Worm (Caenorhabditis elegans) whole organism, mixed stage, embryonic: ENCODE data around the gene B0252.11.

Source experiments
- M03D4.4 ChIP-seq: sonication (generic microtip); optimal IDR thresholded peaks from 2 replicates; lab custom pipeline; 2017; ENCODE audit warnings: mild to moderate bottlenecking, missing genetic modification characterization, missing compliant biosample characterization
- bed-3 ChIP-seq: fragments of 200-800 bp; sonication (Bioruptor generic); optimal IDR thresholded peaks from 3 replicates; lab custom pipeline; 2018; ENCODE audit warnings: mild to moderate bottlenecking, missing genetic modification characterization, moderate library complexity, missing compliant biosample characterization
- blmp-1 ChIP-seq: fragments of 150-350 bp; optimal IDR thresholded peaks from 2 replicates; lab custom pipeline; 2014; ENCODE audit warnings: missing biosample characterization, missing genetic modification characterization
- ceh-39 ChIP-seq: fragments of 150-350 bp; optimal IDR thresholded peaks from 2 replicates; lab custom pipeline; 2014; ENCODE audit warnings: missing biosample characterization, missing genetic modification characterization
- ceh-43 ChIP-seq: fragments of 200-800 bp; sonication (Bioruptor generic); optimal IDR thresholded peaks from 2 replicates; lab custom pipeline; 2018; ENCODE audit warnings: mild to moderate bottlenecking, missing genetic modification characterization, moderate library complexity, missing compliant biosample characterization
- ceh-83 ChIP-seq: fragments of 200-800 bp; sonication (Bioruptor generic); optimal IDR thresholded peaks from 2 replicates; lab custom pipeline; 2018; ENCODE audit warnings: mild to moderate bottlenecking, missing genetic modification characterization, missing compliant biosample characterization
- ces-1 ChIP-seq: fragments of 150-350 bp; optimal IDR thresholded peaks from 2 replicates; lab custom pipeline; 2014; ENCODE audit warnings: missing biosample characterization, missing genetic modification reagents, missing genetic modification characterization
- cnd-1 ChIP-seq: fragments of 200-800 bp; sonication (Bioruptor generic); optimal IDR thresholded peaks from 2 replicates; lab custom pipeline; 2018; ENCODE audit warnings: mild to moderate bottlenecking, missing genetic modification characterization, missing compliant biosample characterization
- drap-1 ChIP-seq: fragments of 200-800 bp; sonication (Bioruptor generic); optimal IDR thresholded peaks from 3 replicates; lab custom pipeline; 2018; ENCODE audit warnings: mild to moderate bottlenecking, missing genetic modification characterization, missing compliant biosample characterization
- elt-1 ChIP-seq: sonication (generic microtip); optimal IDR thresholded peaks from 2 replicates; lab custom pipeline; 2017; ENCODE audit warnings: missing genetic modification characterization, mild to moderate bottlenecking, missing compliant biosample characterization, antibody characterized with exemption, moderate library complexity, borderline replicate concordance; ENCODE audit not compliant: insufficient read depth
- elt-3 ChIP-seq: fragments of 150-350 bp; optimal IDR thresholded peaks from 2 replicates; lab custom pipeline; 2014; ENCODE audit warnings: missing biosample characterization, missing genetic modification characterization
- flh-1 ChIP-seq: fragments of 200-800 bp; sonication (Bioruptor generic); optimal IDR thresholded peaks from 2 replicates; lab custom pipeline; 2018; ENCODE audit warnings: mild to moderate bottlenecking, missing genetic modification characterization, moderate library complexity, missing compliant biosample characterization
- ham-2 ChIP-seq: fragments of 200-800 bp; sonication (Bioruptor generic); optimal IDR thresholded peaks from 2 replicates; lab custom pipeline; 2018; ENCODE audit warnings: mild to moderate bottlenecking, missing genetic modification characterization, missing compliant biosample characterization
- hlh-1 ChIP-seq: fragments of 150-350 bp; optimal IDR thresholded peaks from 2 replicates; lab custom pipeline; 2014; ENCODE audit warnings: missing biosample characterization, missing genetic modification reagents, missing genetic modification characterization
- lin-13 ChIP-seq: fragments of 150-350 bp; optimal IDR thresholded peaks from 2 replicates; lab custom pipeline; 2014; ENCODE audit warnings: missing biosample characterization, missing genetic modification characterization
- lin-32 ChIP-seq: fragments of 200-800 bp; sonication (Bioruptor generic); optimal IDR thresholded peaks from 2 replicates; lab custom pipeline; 2018; ENCODE audit warnings: mild to moderate bottlenecking, missing genetic modification characterization, missing compliant biosample characterization
- lsy-2 ChIP-seq: fragments of 150-350 bp; optimal IDR thresholded peaks from 2 replicates; lab custom pipeline; 2014; ENCODE audit warnings: missing biosample characterization, missing genetic modification characterization
- mab-5 ChIP-seq: fragments of 150-350 bp; optimal IDR thresholded peaks from 2 replicates; lab custom pipeline; 2014; ENCODE audit warnings: missing biosample characterization, missing genetic modification characterization
- mep-1 ChIP-seq: fragments of 150-350 bp; optimal IDR thresholded peaks from 2 replicates; lab custom pipeline; 2017; ENCODE audit warnings: missing biosample characterization, missing genetic modification reagents, missing genetic modification characterization, inconsistent platforms
- mls-2 ChIP-seq: sonication (generic microtip); optimal IDR thresholded peaks from 2 replicates; lab custom pipeline; 2016; ENCODE audit warnings: mild to moderate bottlenecking, missing genetic modification characterization, moderate library complexity, missing compliant biosample characterization
- nhr-12 ChIP-seq: fragments of 150-350 bp; optimal IDR thresholded peaks from 2 replicates; lab custom pipeline; 2014; ENCODE audit warnings: missing biosample characterization, missing genetic modification characterization
- nhr-2 ChIP-seq: fragments of 150-350 bp; optimal IDR thresholded peaks from 2 replicates; lab custom pipeline; 2014; ENCODE audit warnings: missing biosample characterization, missing genetic modification characterization
- nhr-237 ChIP-seq: fragments of 150-350 bp; optimal IDR thresholded peaks from 2 replicates; lab custom pipeline; 2014; ENCODE audit warnings: missing biosample characterization, missing genetic modification characterization
- nhr-28 ChIP-seq: fragments of 150-350 bp; optimal IDR thresholded peaks from 2 replicates; lab custom pipeline; 2014; ENCODE audit warnings: missing biosample characterization, missing genetic modification characterization
- nhr-76 ChIP-seq: sonication (generic microtip); optimal IDR thresholded peaks from 2 replicates; lab custom pipeline; 2017; ENCODE audit warnings: missing biosample characterization, missing genetic modification characterization
- pha-4 ChIP-seq: fragments of 150-350 bp; optimal IDR thresholded peaks from 2 replicates; lab custom pipeline; 2018; ENCODE audit warnings: missing biosample characterization, missing genetic modification reagents, missing genetic modification characterization
- sem-2 ChIP-seq: fragments of 200-800 bp; sonication (Bioruptor generic); optimal IDR thresholded peaks from 2 replicates; lab custom pipeline; 2018; ENCODE audit warnings: mild to moderate bottlenecking, missing genetic modification characterization, missing compliant biosample characterization
- snpc-4 ChIP-seq: fragments of 150-350 bp; optimal IDR thresholded peaks from 2 replicates; lab custom pipeline; 2014; ENCODE audit warnings: missing biosample characterization, missing genetic modification characterization
- sptf-1 ChIP-seq: sonication (generic microtip); optimal IDR thresholded peaks from 2 replicates; lab custom pipeline; 2017; ENCODE audit warnings: mild to moderate bottlenecking, missing genetic modification characterization, moderate library complexity, missing compliant biosample characterization
- tbx-8 ChIP-seq: fragments of 200-800 bp; sonication (Bioruptor generic); optimal IDR thresholded peaks from 2 replicates; lab custom pipeline; 2018; ENCODE audit warnings: mild to moderate bottlenecking, missing genetic modification characterization, moderate library complexity, missing compliant biosample characterization
- unc-120 ChIP-seq: sonication (generic microtip); optimal IDR thresholded peaks from 2 replicates; lab custom pipeline; 2017; ENCODE audit warnings: missing genetic modification characterization, missing compliant biosample characterization; ENCODE audit not compliant: poor library complexity, severe bottlenecking
- unc-39 ChIP-seq: fragments of 150-350 bp; optimal IDR thresholded peaks from 2 replicates; lab custom pipeline; 2014; ENCODE audit warnings: missing biosample characterization, missing genetic modification characterization
- unc-62 ChIP-seq: fragments of 150-350 bp; optimal IDR thresholded peaks from 2 replicates; lab custom pipeline; 2014; ENCODE audit warnings: missing biosample characterization, missing genetic modification reagents, missing genetic modification characterization
- zip-8 ChIP-seq: fragments of 150-350 bp; optimal IDR thresholded peaks from 2 replicates; lab custom pipeline; 2014; ENCODE audit warnings: missing biosample characterization, missing genetic modification characterization
- ztf-11 ChIP-seq: fragments of 150-350 bp; optimal IDR thresholded peaks from 2 replicates; lab custom pipeline; 2014; ENCODE audit warnings: missing biosample characterization, missing genetic modification characterization

Gene B0252.11

ce11 chrII:6940726-6941230 lies 23.2 kb upstream of the B0252.11 start:
- TF ChIP-seq mep-1 (tag; lab: Kevin White, UChicago) (no peak), ham-2 (GFP tag; lab: Kevin White, UChicago) (no peak), ces-1 (GFP tag; lab: Kevin White, UChicago) (peak; percentile 80)

ce11 chrII:6939873-6940272 lies 22.3 kb upstream of the B0252.11 start:
- TF ChIP-seq bed-3 (GFP tag; lab: Kevin White, UChicago) (no peak), ceh-83 (no peak), lin-13 (no peak), nhr-12 (tag; lab: Kevin White, UChicago) (no peak), drap-1 (GFP tag; lab: Kevin White, UChicago) (no peak), sptf-1 (peak; percentile 40), ces-1 (GFP tag; lab: Kevin White, UChicago) (peak; percentile 65), unc-120 (tag; lab: Kevin White, UChicago) (no peak), ham-2 (GFP tag; lab: Kevin White, UChicago) (peak; percentile 37), lsy-2 (tag; lab: Kevin White, UChicago) (no peak), hlh-1 (tag; lab: Kevin White, UChicago) (no peak), ceh-39 (tag; lab: Kevin White, UChicago) (no peak), nhr-28 (no peak), ztf-11 (tag; lab: Kevin White, UChicago) (no peak), nhr-237 (tag; lab: Kevin White, UChicago) (no peak), lin-32 (no peak), ceh-43 (GFP tag; lab: Kevin White, UChicago) (peak; percentile 79), mep-1 (tag; lab: Kevin White, UChicago) (no peak), mab-5 (tag; lab: Kevin White, UChicago) (no peak), flh-1 (GFP tag; lab: Kevin White, UChicago) (no peak), blmp-1 (tag; lab: Kevin White, UChicago) (no peak), mls-2 (tag; lab: Kevin White, UChicago) (peak; percentile 80), elt-3 (no peak), tbx-8 (GFP tag; lab: Kevin White, UChicago) (no peak), sem-2 (GFP tag; lab: Kevin White, UChicago) (no peak), elt-1 (no peak), unc-62 (no peak), zip-8 (tag; lab: Kevin White, UChicago) (peak; percentile 34), cnd-1 (tag; lab: Kevin White, UChicago) (peak; percentile 60), nhr-2 (tag; lab: Kevin White, UChicago) (peak; percentile 97), nhr-76 (tag; lab: Kevin White, UChicago) (no peak), unc-39 (peak; percentile 41), pha-4 (no peak), M03D4.4 (tag; lab: Kevin White, UChicago) (no peak), snpc-4 (tag; lab: Kevin White, UChicago) (no peak)

- TF ChIP-seq pha-4 (peak; percentile 55), snpc-4 (tag; lab: Kevin White, UChicago) (no peak), tbx-8 (GFP tag; lab: Kevin White, UChicago) (no peak), drap-1 (GFP tag; lab: Kevin White, UChicago) (no peak), blmp-1 (tag; lab: Kevin White, UChicago) (no peak), bed-3 (GFP tag; lab: Kevin White, UChicago) (no peak), ceh-43 (GFP tag; lab: Kevin White, UChicago) (no peak), ceh-39 (tag; lab: Kevin White, UChicago) (no peak), sptf-1 (no peak), unc-120 (tag; lab: Kevin White, UChicago) (no peak), unc-62 (no peak), nhr-2 (tag; lab: Kevin White, UChicago) (no peak), ces-1 (GFP tag; lab: Kevin White, UChicago) (peak; percentile 3)
- TF ChIP-seq, all 35 proteins: peak for 2
Observed at ce11 chrII:6937057-6937456, 19.4 kb upstream of the B0252.11 start.

ce11 chrII:6936528-6936927 lies 18.9 kb upstream of the B0252.11 start:
- TF ChIP-seq unc-62 (peak; percentile 62), elt-1 (peak; percentile 60), unc-120 (tag; lab: Kevin White, UChicago) (peak; percentile 91), M03D4.4 (tag; lab: Kevin White, UChicago) (no peak), hlh-1 (tag; lab: Kevin White, UChicago) (peak; percentile 97)
- TF ChIP-seq, all 35 proteins: peak for 4
